Worm (Caenorhabditis elegans) whole organism, mixed stage, embryonic: ENCODE results near the gene ceh-31.

Experiments
- M03D4.4 ChIP-seq: sonication (generic microtip); optimal IDR thresholded peaks from 2 replicates; lab custom pipeline; 2017; ENCODE audit warnings: mild to moderate bottlenecking, missing genetic modification characterization, missing compliant biosample characterization
- bed-3 ChIP-seq: fragments of 200-800 bp; sonication (Bioruptor generic); optimal IDR thresholded peaks from 3 replicates; lab custom pipeline; 2018; ENCODE audit warnings: mild to moderate bottlenecking, missing genetic modification characterization, moderate library complexity, missing compliant biosample characterization
- blmp-1 ChIP-seq: fragments of 150-350 bp; optimal IDR thresholded peaks from 2 replicates; lab custom pipeline; 2014; ENCODE audit warnings: missing biosample characterization, missing genetic modification characterization
- ceh-39 ChIP-seq: fragments of 150-350 bp; optimal IDR thresholded peaks from 2 replicates; lab custom pipeline; 2014; ENCODE audit warnings: missing biosample characterization, missing genetic modification characterization
- ceh-43 ChIP-seq: fragments of 200-800 bp; sonication (Bioruptor generic); optimal IDR thresholded peaks from 2 replicates; lab custom pipeline; 2018; ENCODE audit warnings: mild to moderate bottlenecking, missing genetic modification characterization, moderate library complexity, missing compliant biosample characterization
- ceh-83 ChIP-seq: fragments of 200-800 bp; sonication (Bioruptor generic); optimal IDR thresholded peaks from 2 replicates; lab custom pipeline; 2018; ENCODE audit warnings: mild to moderate bottlenecking, missing genetic modification characterization, missing compliant biosample characterization
- ces-1 ChIP-seq: fragments of 150-350 bp; optimal IDR thresholded peaks from 2 replicates; lab custom pipeline; 2014; ENCODE audit warnings: missing biosample characterization, missing genetic modification reagents, missing genetic modification characterization
- cnd-1 ChIP-seq: fragments of 200-800 bp; sonication (Bioruptor generic); optimal IDR thresholded peaks from 2 replicates; lab custom pipeline; 2018; ENCODE audit warnings: mild to moderate bottlenecking, missing genetic modification characterization, missing compliant biosample characterization
- drap-1 ChIP-seq: fragments of 200-800 bp; sonication (Bioruptor generic); optimal IDR thresholded peaks from 3 replicates; lab custom pipeline; 2018; ENCODE audit warnings: mild to moderate bottlenecking, missing genetic modification characterization, missing compliant biosample characterization
- elt-1 ChIP-seq: sonication (generic microtip); optimal IDR thresholded peaks from 2 replicates; lab custom pipeline; 2017; ENCODE audit warnings: missing genetic modification characterization, mild to moderate bottlenecking, missing compliant biosample characterization, antibody characterized with exemption, moderate library complexity, borderline replicate concordance; ENCODE audit not compliant: insufficient read depth
- flh-1 ChIP-seq: fragments of 200-800 bp; sonication (Bioruptor generic); optimal IDR thresholded peaks from 2 replicates; lab custom pipeline; 2018; ENCODE audit warnings: mild to moderate bottlenecking, missing genetic modification characterization, moderate library complexity, missing compliant biosample characterization
- ham-2 ChIP-seq: fragments of 200-800 bp; sonication (Bioruptor generic); optimal IDR thresholded peaks from 2 replicates; lab custom pipeline; 2018; ENCODE audit warnings: mild to moderate bottlenecking, missing genetic modification characterization, missing compliant biosample characterization
- hlh-1 ChIP-seq: fragments of 150-350 bp; optimal IDR thresholded peaks from 2 replicates; lab custom pipeline; 2014; ENCODE audit warnings: missing biosample characterization, missing genetic modification reagents, missing genetic modification characterization
- lsy-2 ChIP-seq: fragments of 150-350 bp; optimal IDR thresholded peaks from 2 replicates; lab custom pipeline; 2014; ENCODE audit warnings: missing biosample characterization, missing genetic modification characterization
- mab-5 ChIP-seq: fragments of 150-350 bp; optimal IDR thresholded peaks from 2 replicates; lab custom pipeline; 2014; ENCODE audit warnings: missing biosample characterization, missing genetic modification characterization
- nhr-12 ChIP-seq: fragments of 150-350 bp; optimal IDR thresholded peaks from 2 replicates; lab custom pipeline; 2014; ENCODE audit warnings: missing biosample characterization, missing genetic modification characterization
- nhr-2 ChIP-seq: fragments of 150-350 bp; optimal IDR thresholded peaks from 2 replicates; lab custom pipeline; 2014; ENCODE audit warnings: missing biosample characterization, missing genetic modification characterization
- nhr-237 ChIP-seq: fragments of 150-350 bp; optimal IDR thresholded peaks from 2 replicates; lab custom pipeline; 2014; ENCODE audit warnings: missing biosample characterization, missing genetic modification characterization
- nhr-28 ChIP-seq: fragments of 150-350 bp; optimal IDR thresholded peaks from 2 replicates; lab custom pipeline; 2014; ENCODE audit warnings: missing biosample characterization, missing genetic modification characterization
- nhr-76 ChIP-seq: sonication (generic microtip); optimal IDR thresholded peaks from 2 replicates; lab custom pipeline; 2017; ENCODE audit warnings: missing biosample characterization, missing genetic modification characterization
- snpc-4 ChIP-seq: fragments of 150-350 bp; optimal IDR thresholded peaks from 2 replicates; lab custom pipeline; 2014; ENCODE audit warnings: missing biosample characterization, missing genetic modification characterization
- unc-120 ChIP-seq: sonication (generic microtip); optimal IDR thresholded peaks from 2 replicates; lab custom pipeline; 2017; ENCODE audit warnings: missing genetic modification characterization, missing compliant biosample characterization; ENCODE audit not compliant: poor library complexity, severe bottlenecking
- unc-39 ChIP-seq: fragments of 150-350 bp; optimal IDR thresholded peaks from 2 replicates; lab custom pipeline; 2014; ENCODE audit warnings: missing biosample characterization, missing genetic modification characterization
- zip-8 ChIP-seq: fragments of 150-350 bp; optimal IDR thresholded peaks from 2 replicates; lab custom pipeline; 2014; ENCODE audit warnings: missing biosample characterization, missing genetic modification characterization

Gene ceh-31

ce11 chrX:3023552-3024183 is 46.6 kb downstream of the ceh-31 start:
- TF ChIP-seq ces-1 (GFP tag; lab: Kevin White, UChicago) (peak; percentile 64), cnd-1 (tag; lab: Kevin White, UChicago) (no peak), mab-5 (tag; lab: Kevin White, UChicago) (no peak), snpc-4 (no peak), ham-2 (GFP tag; lab: Kevin White, UChicago) (no peak), elt-1 (tag; lab: Kevin White, UChicago) (no peak), drap-1 (GFP tag; lab: Kevin White, UChicago) (no peak), flh-1 (GFP tag; lab: Kevin White, UChicago) (no peak), M03D4.4 (tag; lab: Kevin White, UChicago) (no peak), hlh-1 (tag; lab: Kevin White, UChicago) (peak; percentile 78), zip-8 (tag; lab: Kevin White, UChicago) (no peak)

DNA sequence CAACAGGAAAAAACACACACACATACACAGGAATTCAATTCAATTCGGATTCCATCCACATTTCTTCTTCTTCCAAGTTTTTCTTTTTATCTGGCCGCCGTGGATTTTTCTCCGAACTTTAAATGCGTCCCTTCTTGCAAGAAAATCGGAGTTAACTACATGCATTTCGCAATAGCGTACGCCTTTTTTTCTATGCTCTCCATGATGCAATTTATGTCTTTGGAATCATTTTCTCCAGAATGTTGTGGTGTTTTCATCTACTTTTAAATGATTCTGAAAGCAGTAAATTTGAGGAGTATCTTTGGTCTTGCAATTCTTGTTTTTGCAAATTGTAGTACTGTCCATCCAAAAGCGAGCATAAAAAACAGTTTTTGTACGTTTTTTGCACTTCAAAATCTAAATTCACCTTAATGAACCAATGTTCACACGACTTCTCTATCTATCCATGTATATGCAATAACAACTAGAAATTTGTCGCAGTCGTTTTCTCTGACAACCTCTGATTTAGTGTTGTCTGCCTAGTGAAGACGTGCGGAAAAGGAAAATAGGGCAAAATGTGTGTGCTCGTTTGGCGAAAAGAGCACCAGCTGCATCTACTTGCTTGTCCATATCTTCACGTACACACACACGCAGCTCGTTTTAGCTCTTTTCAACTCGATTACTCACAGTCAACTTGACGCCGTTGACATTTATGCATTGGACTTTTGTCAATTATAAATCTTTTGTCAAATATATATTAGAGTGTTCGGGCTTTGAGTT is 47.7 kb downstream of the ceh-31 start:
- peak; percentile 47 for TF ChIP-seq ces-1 (GFP tag; lab: Kevin White, UChicago)
- no peak for TF ChIP-seq ceh-43 (GFP tag; lab: Kevin White, UChicago)
- TF ChIP-seq, all 35 proteins: peak for 1

ce11 chrX:3021466-3021865 is 48.8 kb downstream of the ceh-31 start:
- TF ChIP-seq snpc-4 (no peak), hlh-1 (tag; lab: Kevin White, UChicago) (peak; percentile 3)
- TF ChIP-seq, all 35 proteins: peak for 1

ce11 chrX:3019996-3020395 is 50.2 kb downstream of the ceh-31 start:
- no peak for TF ChIP-seq drap-1 (GFP tag; lab: Kevin White, UChicago)
- no peak for TF ChIP-seq flh-1 (GFP tag; lab: Kevin White, UChicago)
- TF ChIP-seq cnd-1 (tag; lab: Kevin White, UChicago): no peak
- no peak for TF ChIP-seq blmp-1 (tag; lab: Kevin White, UChicago)
- no peak for TF ChIP-seq ceh-83 (GFP tag; lab: Kevin White, UChicago)
- TF ChIP-seq unc-39 (tag; lab: Kevin White, UChicago): no peak
- no peak for TF ChIP-seq nhr-2 (tag; lab: Kevin White, UChicago)
- no peak for TF ChIP-seq nhr-237 (tag; lab: Kevin White, UChicago)
- TF ChIP-seq hlh-1 (tag; lab: Kevin White, UChicago): no peak
- no peak for TF ChIP-seq ces-1 (GFP tag; lab: Kevin White, UChicago)
- no peak for TF ChIP-seq unc-120 (tag; lab: Kevin White, UChicago)
- no peak for TF ChIP-seq nhr-12 (tag; lab: Kevin White, UChicago)
- no peak for TF ChIP-seq ham-2 (GFP tag; lab: Kevin White, UChicago)
- no peak for TF ChIP-seq lsy-2
- no peak for TF ChIP-seq ceh-39 (tag; lab: Kevin White, UChicago)
- no peak for TF ChIP-seq ceh-43 (GFP tag; lab: Kevin White, UChicago)
- no peak for TF ChIP-seq bed-3 (GFP tag; lab: Kevin White, UChicago)
- no peak for TF ChIP-seq nhr-76
- no peak for TF ChIP-seq nhr-28 (tag; lab: Kevin White, UChicago)
